Fruit fly (Drosophila melanogaster): ENCODE results near the gene CG42327.

DNA sequence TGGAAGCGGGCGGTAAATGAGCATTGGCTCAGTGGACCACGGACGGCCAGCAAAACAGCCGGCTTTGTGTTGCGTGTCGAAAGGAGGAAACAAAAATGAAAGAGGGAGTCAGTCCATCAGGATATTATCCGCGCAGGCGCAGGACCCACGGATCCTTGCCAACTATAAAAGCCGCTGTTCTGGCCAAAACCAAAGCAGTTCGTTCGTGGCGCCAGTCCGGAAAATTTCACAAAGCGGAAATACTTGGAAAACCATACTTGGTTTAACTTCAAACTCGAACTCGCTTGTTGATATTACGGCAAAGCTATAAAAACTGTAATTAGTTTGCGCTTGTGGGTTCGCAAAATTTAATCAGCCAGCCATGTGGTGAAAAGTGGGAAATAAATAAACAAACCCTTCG lies 65.6 kb downstream of the CG42327 start, which contains the start of gene CG12594:
- TF ChIP-seq Hr39 (GFP tag; optimal IDR thresholded peaks at IDR 0.05) (no peak), dac (GFP tag; optimal IDR thresholded peaks at IDR 0.05) (no peak), Sox102F (GFP tag; optimal IDR thresholded peaks at IDR 0.05) (no peak), topi (GFP tag; optimal IDR thresholded peaks at IDR 0.05) (no peak), CG8319 (GFP tag; optimal IDR thresholded peaks at IDR 0.05) (no peak), eg (GFP tag; IDR thresholded peaks at IDR 0.05) (no peak)
